Fruit fly (Drosophila melanogaster): ENCODE measurements around the gene cindr.
A peak's percentile ranks its signal among the peaks of the same experiment; 100 is the strongest.

cindr gene

DNA sequence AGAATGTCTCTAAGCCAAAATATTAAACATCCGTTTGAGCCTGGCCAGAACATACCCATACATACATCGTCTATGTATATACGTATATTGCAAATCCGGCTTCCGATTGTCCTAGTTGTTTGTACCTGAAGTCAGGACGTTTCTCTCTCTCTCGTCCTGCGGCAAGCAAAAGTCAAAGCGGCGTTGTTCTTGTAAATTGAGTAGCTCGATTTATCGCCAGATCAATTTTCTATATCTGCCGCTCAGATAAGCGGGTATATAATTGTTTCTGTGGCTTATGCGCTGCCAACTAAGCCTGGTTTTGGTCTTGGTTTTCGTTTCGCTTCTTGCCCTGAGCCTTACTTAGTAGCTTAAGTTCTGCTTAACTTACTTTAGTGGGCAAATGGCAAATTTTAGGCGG, 48.2 kb downstream of the cindr start:
- TF ChIP-seq CTCF (optimal IDR thresholded peaks at IDR 0.05) (no peak), CG8478 (optimal IDR thresholded peaks at IDR 0.05) (no peak)

DNA sequence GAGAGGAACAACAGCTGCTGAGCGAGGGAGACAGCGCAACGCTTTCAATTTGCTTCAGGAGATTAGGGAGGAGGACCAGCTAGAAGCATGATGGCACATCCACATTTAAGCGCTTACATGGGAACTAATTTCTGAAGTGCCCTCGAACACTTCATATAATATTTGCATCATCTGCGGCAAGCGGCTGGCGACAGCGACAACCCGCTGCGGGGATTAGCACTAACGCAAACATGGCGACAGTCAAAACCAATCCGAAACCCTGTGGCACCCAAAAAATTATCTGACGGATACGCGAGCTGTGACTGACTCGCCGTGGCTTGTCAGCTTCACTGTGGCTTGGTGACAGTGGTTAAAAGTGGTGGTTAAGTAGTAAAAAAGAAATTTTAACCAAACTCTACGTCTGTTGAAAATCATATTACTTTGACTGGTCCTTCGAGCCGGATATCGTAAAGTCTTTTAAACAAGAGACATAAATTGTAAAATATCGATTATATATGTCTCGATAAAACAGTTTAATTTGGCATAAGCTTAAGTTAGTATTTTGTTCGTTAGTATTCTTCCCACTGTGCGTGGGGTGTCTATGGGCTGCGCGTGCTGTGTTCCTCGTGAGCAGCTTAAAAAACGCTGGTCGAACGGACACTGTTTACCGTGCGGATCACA, 51.6 kb downstream of the cindr start:
- TF ChIP-seq CTCF (optimal IDR thresholded peaks at IDR 0.05) (no peak), CG8478 (optimal IDR thresholded peaks at IDR 0.05) (no peak)

DNA sequence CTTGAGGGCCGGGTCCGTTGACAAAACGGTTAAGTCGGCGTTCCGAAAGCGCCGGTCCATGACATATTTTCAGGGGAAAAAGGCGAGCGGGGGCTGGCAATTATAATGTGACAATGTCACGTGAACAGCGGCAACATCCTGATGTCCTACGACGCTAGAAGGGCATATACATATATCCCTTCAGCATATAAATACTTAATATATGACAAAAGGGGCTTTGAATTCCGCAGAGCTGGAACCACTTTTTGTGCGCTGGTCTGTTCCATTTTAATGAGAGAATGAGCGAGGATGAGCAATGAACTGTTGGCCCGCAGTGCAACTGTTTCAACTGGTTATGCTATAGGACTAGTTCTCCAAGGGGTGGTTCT, 52.1 kb downstream of the cindr start:
- TF ChIP-seq CTCF (optimal IDR thresholded peaks at IDR 0.05) (no peak), CG8478 (optimal IDR thresholded peaks at IDR 0.05) (no peak)

DNA sequence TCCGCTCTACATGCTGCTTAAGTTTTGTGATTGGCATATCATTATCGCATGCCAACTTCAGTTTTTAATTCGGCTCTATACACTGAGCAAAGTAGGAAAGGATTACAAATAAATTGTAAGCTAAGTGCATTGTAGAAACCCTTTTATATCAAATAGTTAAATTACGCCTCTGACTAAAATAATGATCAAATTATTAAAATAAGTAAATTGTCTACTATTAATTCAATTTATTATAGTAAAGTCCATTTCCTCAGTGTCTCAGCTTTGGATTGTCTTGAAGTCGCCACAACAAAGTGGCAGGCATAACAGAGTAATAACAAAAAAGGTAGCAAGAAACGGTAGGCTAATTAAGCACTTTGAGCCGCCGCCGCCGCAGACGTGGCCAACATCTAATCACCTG, 54.1 kb downstream of the cindr start:
- TF ChIP-seq CG8478 (optimal IDR thresholded peaks at IDR 0.05) (no peak), CTCF (optimal IDR thresholded peaks at IDR 0.05) (no peak)

DNA sequence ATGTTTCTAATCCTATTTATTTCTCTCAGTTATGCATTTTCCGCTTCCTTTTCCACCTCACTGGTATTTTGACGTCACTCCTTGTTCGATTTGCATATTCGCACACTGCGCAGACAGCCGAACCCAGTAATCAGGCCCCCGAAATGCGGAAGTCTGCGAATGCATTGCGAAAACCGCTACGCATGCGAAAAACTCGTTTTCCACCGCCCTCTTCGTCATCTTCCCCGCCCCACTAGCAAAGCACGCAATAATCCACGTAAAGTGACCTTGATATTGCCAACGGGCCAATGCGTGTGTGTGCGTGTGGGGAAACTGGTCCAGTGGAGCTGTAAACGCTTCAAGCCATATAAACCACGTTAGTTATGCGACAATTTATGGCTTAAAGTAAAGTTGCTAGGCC, 55.6 kb downstream of the cindr start:
- TF ChIP-seq CTCF (optimal IDR thresholded peaks at IDR 0.05) (no peak), CG8478 (optimal IDR thresholded peaks at IDR 0.05) (no peak)

DNA sequence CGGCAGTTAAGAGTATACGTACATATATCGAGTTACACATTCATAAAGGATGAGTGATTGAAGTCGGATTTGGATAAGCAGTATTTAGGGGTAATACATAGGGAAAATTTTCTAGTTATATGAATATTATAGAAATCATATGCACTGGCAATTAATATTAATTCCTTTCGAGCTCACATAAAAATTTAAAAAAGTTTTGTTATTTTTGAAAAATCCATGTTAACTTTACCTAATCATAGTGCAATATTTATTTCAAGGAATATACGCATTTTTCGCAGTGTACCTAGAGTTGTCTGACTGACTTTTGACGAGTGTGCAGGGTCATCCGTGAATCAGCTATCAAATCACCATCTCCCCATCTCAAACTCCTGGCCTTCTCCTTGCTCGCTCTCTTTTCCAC, 56.0 kb downstream of the cindr start:
- TF ChIP-seq CTCF (optimal IDR thresholded peaks at IDR 0.05), result no peak
- TF ChIP-seq CG8478 (optimal IDR thresholded peaks at IDR 0.05), result no peak

DNA sequence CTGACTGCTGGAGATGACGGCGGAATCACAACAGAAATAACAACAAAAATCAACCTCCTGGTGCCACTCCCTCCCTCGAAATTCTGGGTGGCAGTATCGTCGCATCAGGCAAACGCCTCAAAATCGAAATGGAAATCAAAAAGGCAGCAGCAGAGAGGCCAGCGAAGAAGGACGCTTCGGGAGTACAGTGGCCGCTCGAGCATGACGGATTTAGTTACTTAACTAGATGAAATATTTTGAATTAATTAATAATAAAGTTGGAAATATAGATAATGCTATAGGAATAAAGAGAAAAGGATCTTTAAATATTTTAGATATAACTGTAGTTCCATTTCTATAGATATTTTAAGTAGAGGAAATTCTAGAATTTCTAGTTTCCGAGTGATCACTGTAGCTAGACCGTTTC, 57.0 kb downstream of the cindr start:
- TF ChIP-seq CTCF (optimal IDR thresholded peaks at IDR 0.05) (no peak), CG8478 (optimal IDR thresholded peaks at IDR 0.05) (no peak)

DNA sequence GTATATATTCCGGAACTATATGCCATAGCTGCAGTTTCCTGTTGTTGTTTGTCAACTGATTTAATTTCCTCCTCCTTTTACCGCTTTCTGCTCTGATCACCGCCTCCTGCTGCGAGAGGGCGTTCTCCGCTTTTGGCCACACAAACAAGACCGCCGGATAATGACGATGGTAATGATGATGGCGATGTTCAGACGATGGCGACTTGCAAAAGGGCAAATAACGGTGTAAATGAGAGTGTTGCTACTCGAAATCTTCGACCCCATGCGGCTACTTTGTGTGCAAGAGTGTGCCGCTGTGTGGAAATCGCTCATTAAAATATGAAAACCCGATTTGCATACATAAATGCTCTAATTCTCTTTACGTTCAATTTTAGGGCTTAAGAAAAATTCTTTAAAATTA, 57.5 kb downstream of the cindr start:
- TF ChIP-seq CTCF (optimal IDR thresholded peaks at IDR 0.05) (no peak), CG8478 (optimal IDR thresholded peaks at IDR 0.05) (no peak)

DNA sequence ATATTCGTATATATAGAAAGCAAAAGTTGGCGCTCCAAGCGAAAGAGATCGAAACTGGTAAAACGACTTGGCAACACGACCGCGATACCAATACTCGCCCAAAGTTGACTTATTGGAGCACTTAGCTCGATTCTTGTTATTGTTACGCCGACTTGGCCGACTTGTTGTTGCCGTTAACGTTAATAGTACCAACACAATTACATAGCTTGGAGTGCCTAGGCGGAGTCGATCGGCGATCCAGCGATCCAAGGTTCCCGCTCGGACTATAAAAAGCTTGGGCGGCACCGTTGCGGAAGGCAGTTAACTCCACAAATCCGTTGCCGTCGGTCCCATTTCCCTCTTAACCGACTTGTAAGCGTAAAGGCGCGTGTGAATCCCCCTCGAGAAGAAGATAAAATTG, 58.8 kb downstream of the cindr start, which contains the start of gene Cpr100A:
Gene Cpr100A, plus strand, starts transcription at position 290 of the 400 bp plus-strand sequence.
- TF ChIP-seq CG8478 (optimal IDR thresholded peaks at IDR 0.05), result no peak
- no peak for TF ChIP-seq CTCF (optimal IDR thresholded peaks at IDR 0.05)

DNA sequence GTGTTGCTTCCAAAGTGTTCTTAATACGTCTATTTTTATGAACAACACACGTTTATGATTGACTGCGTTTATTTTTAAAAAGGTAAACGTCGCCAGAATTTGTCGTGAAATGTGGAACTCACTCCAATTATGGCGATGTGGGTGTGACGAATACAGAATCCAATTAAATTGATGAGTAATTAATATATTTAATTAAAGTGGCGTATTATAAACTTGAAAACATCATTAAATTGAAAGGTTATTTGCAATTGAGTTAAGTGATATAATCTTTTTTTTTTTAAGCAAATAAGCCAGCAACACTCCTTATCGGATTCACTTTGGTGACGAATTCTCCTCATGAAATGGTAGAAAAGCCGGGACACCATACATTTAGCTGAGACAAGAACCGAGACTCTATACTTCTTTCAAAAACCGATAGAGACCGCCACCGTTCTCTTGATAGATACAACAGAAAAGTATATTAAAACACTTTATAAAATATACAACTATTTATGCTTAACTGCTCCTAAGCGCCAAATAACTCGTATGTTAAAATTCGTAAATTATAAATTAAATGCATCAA, 62.0 kb downstream of the cindr start:
- TF ChIP-seq CG8478 (optimal IDR thresholded peaks at IDR 0.05) (no peak), CTCF (optimal IDR thresholded peaks at IDR 0.05) (peak; percentile 79 to 93)

DNA sequence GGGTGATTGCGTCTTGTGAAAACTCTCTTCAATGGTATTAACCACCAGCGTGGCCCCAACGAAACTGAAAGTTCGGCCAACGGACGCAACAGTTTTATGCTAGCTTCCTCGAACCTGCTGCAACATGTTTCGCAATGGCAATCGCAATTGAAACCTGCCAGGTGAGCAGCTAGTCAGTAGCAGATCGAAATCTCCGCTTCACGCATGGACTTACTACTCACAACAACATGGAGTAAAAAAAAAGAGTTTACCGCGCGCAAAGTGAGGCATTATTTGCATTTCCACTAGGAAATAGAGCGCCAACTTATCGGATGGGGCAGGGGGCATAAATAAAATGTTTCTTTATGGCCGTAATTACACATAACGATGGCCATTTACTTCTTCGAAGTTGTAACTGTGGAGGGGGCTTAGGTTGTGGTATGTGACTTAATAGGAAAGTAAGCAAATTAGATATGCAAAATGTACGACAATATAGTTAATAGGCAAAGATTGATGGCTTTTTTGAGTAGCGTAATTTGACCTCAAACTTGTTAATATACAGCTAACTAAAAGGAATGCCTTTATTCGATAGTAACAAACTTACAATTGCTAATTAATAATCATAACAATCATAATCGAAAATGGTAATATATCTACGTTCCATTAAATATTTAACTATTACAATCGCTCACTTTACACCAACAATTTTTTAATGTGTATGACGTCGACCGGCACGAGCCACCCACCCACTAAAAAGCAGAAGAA, 64.1 kb downstream of the cindr start, which contains the start of gene CG15545:
Gene CG15545, minus strand, starts transcription at position 51 of the 744 bp plus-strand sequence.
- TF ChIP-seq CTCF (optimal IDR thresholded peaks at IDR 0.05) (no peak), CG8478 (optimal IDR thresholded peaks at IDR 0.05) (no peak)

DNA sequence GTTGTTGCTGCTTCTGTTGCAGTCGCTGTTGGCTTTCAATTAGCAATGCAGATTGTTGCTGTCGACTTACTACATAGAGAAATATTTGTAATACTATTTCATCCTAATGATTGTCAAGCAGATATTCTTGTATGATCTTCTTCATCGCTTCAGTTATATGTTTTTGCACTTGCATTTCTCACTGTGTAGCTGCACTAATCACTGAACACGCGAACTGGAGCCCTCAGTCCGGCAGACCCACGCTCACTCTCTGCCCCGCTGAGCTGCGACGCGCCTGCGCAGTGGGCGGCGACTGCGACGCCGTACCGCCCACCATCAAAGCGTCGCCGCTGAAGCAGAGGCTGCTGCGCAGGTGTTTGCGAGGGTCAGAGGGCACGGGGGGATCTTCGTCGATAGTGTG, 66.3 kb downstream of the cindr start:
- TF ChIP-seq CTCF (optimal IDR thresholded peaks at IDR 0.05), result no peak
- TF ChIP-seq CG8478 (optimal IDR thresholded peaks at IDR 0.05), result no peak

DNA sequence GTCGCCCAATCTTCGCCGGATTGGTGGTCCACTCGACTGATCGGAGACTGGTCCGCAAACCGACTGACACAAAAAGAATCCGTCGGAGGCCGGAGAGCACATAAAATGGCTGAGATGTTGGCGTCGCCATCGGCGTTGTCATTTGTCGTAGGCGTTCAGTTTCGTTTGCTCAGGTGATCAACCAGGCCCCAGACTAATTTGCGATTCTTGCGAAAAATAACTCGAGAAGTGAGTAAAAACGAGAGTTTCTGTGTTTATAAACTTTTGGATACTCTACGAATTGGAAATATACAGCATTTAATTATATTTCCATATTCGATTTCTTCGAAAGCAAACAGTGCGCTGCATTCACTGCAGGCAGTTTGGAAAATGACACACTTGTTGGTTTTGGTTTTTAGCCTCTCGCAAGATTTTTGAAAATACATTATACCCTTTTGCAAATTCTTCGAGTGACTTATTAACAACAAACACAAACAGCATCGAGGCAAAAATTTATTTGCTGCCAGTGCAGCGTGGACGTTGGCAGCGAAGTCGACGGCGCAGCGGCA, 67.8 kb downstream of the cindr start, which contains the start of gene CG15546:
Gene CG15546, minus strand, starts transcription at position 51 of the 548 bp plus-strand sequence.
- TF ChIP-seq CTCF (optimal IDR thresholded peaks at IDR 0.05) (no peak), CG8478 (optimal IDR thresholded peaks at IDR 0.05) (no peak)
